Fruit fly (Drosophila melanogaster) whole organism, wandering third instar larva: ENCODE results near the gene GNBP3.

Experiments used
- Abd-B ChIP-seq: fragments of >200 bp; optimal IDR thresholded peaks from 2 replicates; lab custom pipeline; 2017; ENCODE audit warnings: missing biosample characterization, missing genetic modification characterization
- CG32264 ChIP-seq: fragments of 200-800 bp; sonication (Bioruptor generic); optimal IDR thresholded peaks from 2 replicates; lab custom pipeline; 2016; ENCODE audit warnings: missing biosample characterization, missing genetic modification characterization
- CG9705 ChIP-seq: fragments of 200-800 bp; sonication (Bioruptor generic); optimal IDR thresholded peaks from 2 replicates; lab custom pipeline; 2018; ENCODE audit warnings: missing biosample characterization, mild to moderate bottlenecking, missing genetic modification characterization
- CrebA ChIP-seq: fragments of 200-800 bp; sonication (Bioruptor generic); optimal IDR thresholded peaks from 2 replicates; lab custom pipeline; 2016; ENCODE audit warnings: missing biosample characterization, mild to moderate bottlenecking, missing genetic modification characterization, borderline replicate concordance
- Dfd ChIP-seq: fragments of >200 bp; optimal IDR thresholded peaks from 2 replicates; lab custom pipeline; 2017; ENCODE audit warnings: missing biosample characterization, missing genetic modification characterization
- Dif ChIP-seq: fragments of 200-275, 200-300 bp; sonication (Bioruptor generic); optimal IDR thresholded peaks from 2 replicates; lab custom pipeline; 2018; ENCODE audit warnings: missing biosample characterization, missing genetic modification characterization; ENCODE audit not compliant: partially characterized antibody
- GATAd ChIP-seq: sonication (Bioruptor generic); optimal IDR thresholded peaks from 2 replicates; lab custom pipeline; 2016; ENCODE audit warnings: missing biosample characterization, missing genetic modification characterization
- HLH106 ChIP-seq: fragments of 200-800 bp; optimal IDR thresholded peaks from 3 replicates; lab custom pipeline; 2019; ENCODE audit warnings: missing biosample characterization, mild to moderate bottlenecking, missing genetic modification characterization, moderate library complexity
- Hnf4 ChIP-seq: fragments of 200-800 bp; sonication (Bioruptor generic); optimal IDR thresholded peaks from 2 replicates; lab custom pipeline; 2016; ENCODE audit warnings: missing biosample characterization, mild to moderate bottlenecking, missing genetic modification characterization
- Hr78 ChIP-seq: fragments of >200 bp; optimal IDR thresholded peaks from 2 replicates; lab custom pipeline; 2017; ENCODE audit warnings: missing biosample characterization, missing genetic modification characterization
- Hr83 ChIP-seq: fragments of 200-300 bp; sonication (Bioruptor generic); optimal IDR thresholded peaks from 2 replicates; lab custom pipeline; 2016; ENCODE audit warnings: missing biosample characterization, mild to moderate bottlenecking, missing genetic modification characterization, moderate library complexity; ENCODE audit not compliant: poor library complexity, severe bottlenecking
- Jra ChIP-seq: sonication (Bioruptor generic); optimal IDR thresholded peaks from 2 replicates; lab custom pipeline; 2016; ENCODE audit warnings: missing biosample characterization, missing genetic modification characterization
- Mio ChIP-seq: sonication (Bioruptor generic); optimal IDR thresholded peaks from 2 replicates; lab custom pipeline; 2016; ENCODE audit warnings: missing biosample characterization, missing genetic modification characterization
- Myc ChIP-seq: fragments of >200 bp; optimal IDR thresholded peaks from 2 replicates; lab custom pipeline; 2017
- N ChIP-seq: fragments of >200 bp; optimal IDR thresholded peaks from 2 replicates; lab custom pipeline; 2018; ENCODE audit warnings: missing biosample characterization, missing external identifiers, missing genetic modification characterization
- OdsH ChIP-seq: fragments of 200-800 bp; sonication (Bioruptor generic); optimal IDR thresholded peaks from 2 replicates; lab custom pipeline; 2016; ENCODE audit warnings: missing biosample characterization, mild to moderate bottlenecking, missing genetic modification characterization
- Rel ChIP-seq, 2 experiments: fragments of 200-800 bp; sonication (Bioruptor generic) in 1 of 2; optimal IDR thresholded peaks; 2 replicates in 1 of 2; 3 replicates in 1 of 2; lab custom pipeline; 2016 to 2019; ENCODE audit warnings: mild to moderate bottlenecking in 2 of 2, missing biosample characterization in 2 of 2, missing genetic modification characterization in 2 of 2, moderate library complexity in 1 of 2
- Sp1 ChIP-seq: fragments of 200-800 bp; sonication (Bioruptor generic); optimal IDR thresholded peaks from 3 replicates; lab custom pipeline; 2019; ENCODE audit warnings: missing biosample characterization, mild to moderate bottlenecking, missing genetic modification characterization, moderate library complexity
- Vsx2 ChIP-seq: fragments of 200-300, 225-300 bp; sonication (Bioruptor generic); optimal IDR thresholded peaks from 2 replicates; lab custom pipeline; 2018; ENCODE audit warnings: missing biosample characterization, missing genetic modification characterization; ENCODE audit not compliant: partially characterized antibody
- br ChIP-seq: fragments of 200-800 bp; sonication (Bioruptor generic); optimal IDR thresholded peaks from 2 replicates; lab custom pipeline; 2016; ENCODE audit warnings: missing biosample characterization, missing genetic modification characterization
- brk ChIP-seq: fragments of 200-800 bp; sonication (Bioruptor generic); optimal IDR thresholded peaks from 2 replicates; lab custom pipeline; 2016; ENCODE audit warnings: missing biosample characterization, mild to moderate bottlenecking, missing genetic modification characterization
- dl ChIP-seq, 2 experiments: fragments of 175-275, 200-275 bp in 1 of 2; fragments of 200-275 bp in 1 of 2; sonication (Bioruptor generic); optimal IDR thresholded peaks; lab custom pipeline; 2018; ENCODE audit warnings: mild to moderate bottlenecking in 2 of 2, missing biosample characterization in 2 of 2, missing genetic modification characterization in 2 of 2, moderate library complexity in 2 of 2; ENCODE audit not compliant: partially characterized antibody in 2 of 2, insufficient read depth in 1 of 2
- dmrt93B ChIP-seq: fragments of 200-800 bp; sonication (Bioruptor generic); optimal IDR thresholded peaks from 2 replicates; lab custom pipeline; 2018; ENCODE audit warnings: missing biosample characterization, mild to moderate bottlenecking, missing genetic modification characterization
- dsf ChIP-seq: sonication (Bioruptor generic); optimal IDR thresholded peaks from 2 replicates; lab custom pipeline; 2016; ENCODE audit warnings: missing biosample characterization, missing genetic modification characterization, borderline replicate concordance
- ey ChIP-seq: fragments of 200-800 bp; sonication (Bioruptor generic); optimal IDR thresholded peaks from 2 replicates; lab custom pipeline; 2016; ENCODE audit warnings: missing biosample characterization, missing genetic modification characterization
- foxo ChIP-seq, 2 experiments: fragments of 200-800 bp; sonication (Bioruptor generic); optimal IDR thresholded peaks; 2 replicates in 1 of 2; 3 replicates in 1 of 2; lab custom pipeline; 2016 to 2017; ENCODE audit warnings: missing biosample characterization in 2 of 2, missing genetic modification characterization in 2 of 2
- fru ChIP-seq: fragments of 200-800 bp; sonication (Bioruptor generic); optimal IDR thresholded peaks from 3 replicates; lab custom pipeline; 2016; ENCODE audit warnings: missing biosample characterization, mild to moderate bottlenecking, missing genetic modification characterization
- h ChIP-seq: fragments of 200-800 bp; sonication (Bioruptor generic); optimal IDR thresholded peaks from 3 replicates; lab custom pipeline; 2016; ENCODE audit warnings: missing biosample characterization, mild to moderate bottlenecking, missing genetic modification characterization
- jim ChIP-seq: fragments of 175-275, 200-325 bp; sonication (Bioruptor generic); optimal IDR thresholded peaks from 2 replicates; lab custom pipeline; 2016; ENCODE audit warnings: missing biosample characterization, mild to moderate bottlenecking, missing genetic modification characterization
- lola ChIP-seq: fragments of >200 bp; optimal IDR thresholded peaks from 2 replicates; lab custom pipeline; 2017; ENCODE audit warnings: missing biosample characterization, missing genetic modification characterization
- pan ChIP-seq: fragments of >200 bp; optimal IDR thresholded peaks from 2 replicates; lab custom pipeline; 2017
- psq ChIP-seq: fragments of 200-800 bp; sonication (Bioruptor generic); optimal IDR thresholded peaks from 3 replicates; lab custom pipeline; 2017; ENCODE audit warnings: missing biosample characterization, mild to moderate bottlenecking, missing genetic modification characterization, moderate library complexity
- rgr ChIP-seq: fragments of 200-800 bp; sonication (Bioruptor generic); optimal IDR thresholded peaks from 3 replicates; lab custom pipeline; 2016; ENCODE audit warnings: missing biosample characterization, mild to moderate bottlenecking, missing genetic modification characterization
- sage ChIP-seq: fragments of 200-800 bp; sonication (Bioruptor generic); optimal IDR thresholded peaks from 2 replicates; lab custom pipeline; 2016; ENCODE audit warnings: missing biosample characterization, mild to moderate bottlenecking, missing genetic modification characterization
- sv ChIP-seq: fragments of 200-800 bp; sonication (Bioruptor generic); optimal IDR thresholded peaks from 3 replicates; lab custom pipeline; 2016; ENCODE audit warnings: missing biosample characterization, missing genetic modification characterization
- tai ChIP-seq: sonication (Bioruptor generic); optimal IDR thresholded peaks from 2 replicates; lab custom pipeline; 2016; ENCODE audit warnings: missing biosample characterization, missing genetic modification characterization
- usp ChIP-seq: fragments of >200 bp; optimal IDR thresholded peaks from 2 replicates; lab custom pipeline; 2017; ENCODE audit warnings: missing biosample characterization, missing genetic modification characterization
- woc ChIP-seq: sonication (Bioruptor generic); optimal IDR thresholded peaks from 2 replicates; lab custom pipeline; 2016; ENCODE audit warnings: missing biosample characterization, mild to moderate bottlenecking, missing genetic modification characterization

Gene GNBP3

dm6 chr3L:8996173-8996767 lies 41.4 kb downstream of the GNBP3 start (continued):
- no peak for TF ChIP-seq sage (GFP tag; lab: Kevin White, UChicago)
- TF ChIP-seq psq = peak; percentile 76
- TF ChIP-seq Hr78 = no peak
- TF ChIP-seq, all 38 proteins: peak for 17

- TF ChIP-seq lola (no peak), Rel (GFP tag; optimal IDR thresholded peaks at IDR 0.05; lab: Kevin White, UChicago) (no peak), Rel (tag; optimal IDR thresholded peaks at IDR 0.05; lab: Kevin White, UChicago) (peak; percentile 72), Dif (GFP tag; lab: Kevin White, UChicago) (peak; percentile 41), psq (peak; percentile 33), sage (GFP tag; lab: Kevin White, UChicago) (no peak), dl (GFP tag; optimal IDR thresholded peaks at IDR 0.05; lab: Kevin White, UChicago; ENCODE audit: insufficient read depth in 1 of 2, partially characterized antibody in 2 of 2) (peak in 1 of 2 experiments; percentile 3), fru (GFP tag; lab: Kevin White, UChicago) (peak; percentile 7)
Measured at dm6 chr3L:8996899-8997685, 42.3 kb downstream of the GNBP3 start.

- TF ChIP-seq Mio (GFP tag; lab: Kevin White, UChicago) = no peak
- no peak for TF ChIP-seq Sp1
- TF ChIP-seq jim = no peak
- TF ChIP-seq sage (GFP tag; lab: Kevin White, UChicago) = no peak
- no peak for TF ChIP-seq psq
- no peak for TF ChIP-seq Dif (GFP tag; lab: Kevin White, UChicago)
- no peak for TF ChIP-seq br (GFP tag; lab: Kevin White, UChicago)
- TF ChIP-seq fru (GFP tag; lab: Kevin White, UChicago) = no peak
- no peak for TF ChIP-seq Jra (GFP tag; lab: Kevin White, UChicago)
- no peak for TF ChIP-seq GATAd
- TF ChIP-seq Dfd (GFP tag; lab: Kevin White, UChicago) = no peak
- TF ChIP-seq tai (GFP tag; lab: Kevin White, UChicago) = no peak
- peak; percentile 3 for TF ChIP-seq HLH106 (tag; lab: Kevin White, UChicago)
- TF ChIP-seq usp = no peak
- peak; percentile 37 for TF ChIP-seq Hr83 (GFP tag; lab: Kevin White, UChicago)
- TF ChIP-seq brk (GFP tag; lab: Kevin White, UChicago) = no peak
- TF ChIP-seq rgr = peak; percentile 31
- TF ChIP-seq foxo (GFP tag; optimal IDR thresholded peaks at IDR 0.05; lab: Kevin White, UChicago) = peak in 1 of 2 experiments; percentile 19
- TF ChIP-seq CG32264 (GFP tag; lab: Kevin White, UChicago) = no peak
- peak; percentile 5 for TF ChIP-seq h (GFP tag; lab: Kevin White, UChicago)
- no peak for TF ChIP-seq pan (lab: Kevin White, UChicago)
- TF ChIP-seq CG9705 (GFP tag; lab: Kevin White, UChicago) = no peak
- TF ChIP-seq Hnf4 (GFP tag; lab: Kevin White, UChicago) = no peak
- no peak for TF ChIP-seq dmrt93B (GFP tag; lab: Kevin White, UChicago)
- TF ChIP-seq woc (GFP tag; lab: Kevin White, UChicago) = no peak
- no peak for TF ChIP-seq sv (GFP tag; lab: Kevin White, UChicago)
- TF ChIP-seq ey (GFP tag; lab: Kevin White, UChicago) = no peak
- no peak for TF ChIP-seq dsf (GFP tag; lab: Kevin White, UChicago)
- peak; percentile 74 for TF ChIP-seq Myc (lab: Kevin White, UChicago)
- TF ChIP-seq OdsH (GFP tag; lab: Kevin White, UChicago) = no peak
- no peak for TF ChIP-seq lola
- TF ChIP-seq Rel (GFP tag; optimal IDR thresholded peaks at IDR 0.05; lab: Kevin White, UChicago) = no peak
- peak; percentile 66 for TF ChIP-seq Rel (tag; optimal IDR thresholded peaks at IDR 0.05; lab: Kevin White, UChicago)
- TF ChIP-seq Vsx2 (GFP tag; lab: Kevin White, UChicago) = no peak
- TF ChIP-seq Abd-B = no peak
- peak in 1 of 2 experiments; percentile 9 for TF ChIP-seq dl (GFP tag; optimal IDR thresholded peaks at IDR 0.05; lab: Kevin White, UChicago; ENCODE audit: insufficient read depth in 1 of 2, partially characterized antibody in 2 of 2)
- TF ChIP-seq Hr78 = no peak
- no peak for TF ChIP-seq CrebA (GFP tag; lab: Kevin White, UChicago)
- TF ChIP-seq N (GFP tag; lab: Kevin White, UChicago) = no peak
Measured at dm6 chr3L:8997686-8998239, 42.9 kb downstream of the GNBP3 start, which contains the start of the genes smg and CG5087. Gene smg, minus strand, starts transcription at chr3L:8997989. Gene CG5087, plus strand, starts transcription at chr3L:8998184.
